Worm (Caenorhabditis elegans) whole organism, late embryonic: Measurements from ENCODE around the gene str-211.

Experiments used
- C38D4.7 ChIP-seq: fragments of 200-800 bp; sonication (Bioruptor generic); optimal IDR thresholded peaks from 2 replicates; lab custom pipeline; 2018; ENCODE audit warnings: mild to moderate bottlenecking, missing genetic modification characterization, moderate library complexity, missing compliant biosample characterization
- K02D7.2 ChIP-seq: sonication (generic microtip); optimal IDR thresholded peaks from 2 replicates; lab custom pipeline; 2017; ENCODE audit warnings: mild to moderate bottlenecking, missing genetic modification characterization, missing compliant biosample characterization
- K09A11.1 ChIP-seq: sonication (generic microtip); optimal IDR thresholded peaks from 2 replicates; lab custom pipeline; 2017; ENCODE audit warnings: antibody characterized with exemption, mild to moderate bottlenecking, missing genetic modification characterization, missing compliant biosample characterization; ENCODE audit not compliant: insufficient read depth
- T23F11.4 ChIP-seq: fragments of 200-800 bp; sonication (Bioruptor generic); optimal IDR thresholded peaks from 2 replicates; lab custom pipeline; 2018; ENCODE audit warnings: mild to moderate bottlenecking, missing genetic modification characterization, missing compliant biosample characterization
- Y22D7AL.16 ChIP-seq: sonication (generic microtip); optimal IDR thresholded peaks from 2 replicates; lab custom pipeline; 2016; ENCODE audit warnings: missing genetic modification characterization, missing compliant biosample characterization
- ama-1 ChIP-seq: fragments of 150-350 bp; optimal IDR thresholded peaks from 2 replicates; lab custom pipeline; 2014
- ceh-14 ChIP-seq: sonication (generic microtip); optimal IDR thresholded peaks from 2 replicates; lab custom pipeline; 2016; ENCODE audit warnings: missing genotype, missing genetic modification characterization, missing compliant biosample characterization
- ceh-2 ChIP-seq: sonication (generic microtip); optimal IDR thresholded peaks from 2 replicates; lab custom pipeline; 2016; ENCODE audit warnings: missing genotype, missing genetic modification characterization, missing compliant biosample characterization
- ceh-24 ChIP-seq: sonication (generic microtip); optimal IDR thresholded peaks from 2 replicates; lab custom pipeline; 2016; ENCODE audit warnings: mild to moderate bottlenecking, missing genetic modification characterization, missing compliant biosample characterization
- ceh-30 ChIP-seq: fragments of 150-350 bp; optimal IDR thresholded peaks from 2 replicates; lab custom pipeline; 2014; ENCODE audit warnings: missing biosample characterization, missing genetic modification characterization
- ceh-31 ChIP-seq: sonication (generic microtip); optimal IDR thresholded peaks from 2 replicates; lab custom pipeline; 2016; ENCODE audit warnings: missing genetic modification characterization, missing compliant biosample characterization
- ceh-48 ChIP-seq: sonication (generic microtip); optimal IDR thresholded peaks from 2 replicates; lab custom pipeline; 2016; ENCODE audit warnings: missing genetic modification characterization, inconsistent platforms, missing compliant biosample characterization
- ceh-9 ChIP-seq: sonication (generic microtip); optimal IDR thresholded peaks from 2 replicates; lab custom pipeline; 2016; ENCODE audit warnings: mild to moderate bottlenecking, missing genetic modification characterization, inconsistent platforms, missing compliant biosample characterization
- dve-1 ChIP-seq: sonication (generic microtip); optimal IDR thresholded peaks from 2 replicates; lab custom pipeline; 2017; ENCODE audit warnings: antibody characterized with exemption, mild to moderate bottlenecking, missing genetic modification characterization, missing compliant biosample characterization
- elt-2 ChIP-seq: sonication (generic microtip); optimal IDR thresholded peaks from 2 replicates; lab custom pipeline; 2016; ENCODE audit warnings: missing genetic modification reagents, missing genetic modification characterization, missing compliant biosample characterization
- elt-4 ChIP-seq: sonication (generic microtip); optimal IDR thresholded peaks from 2 replicates; lab custom pipeline; 2016; ENCODE audit warnings: missing genetic modification characterization, missing compliant biosample characterization
- ets-4 ChIP-seq: sonication (generic microtip); optimal IDR thresholded peaks from 2 replicates; lab custom pipeline; 2016; ENCODE audit warnings: missing genetic modification characterization, missing compliant biosample characterization
- fax-1 ChIP-seq: sonication (generic microtip); optimal IDR thresholded peaks from 2 replicates; lab custom pipeline; 2016; ENCODE audit warnings: missing genotype, missing genetic modification characterization, missing compliant biosample characterization
- fkh-10 ChIP-seq: fragments of 150-350 bp; optimal IDR thresholded peaks from 2 replicates; lab custom pipeline; 2014; ENCODE audit warnings: missing biosample characterization, missing genetic modification reagents, missing genetic modification characterization
- gmeb-2 ChIP-seq: sonication (generic microtip); optimal IDR thresholded peaks from 2 replicates; lab custom pipeline; 2016; ENCODE audit warnings: missing genetic modification characterization, inconsistent platforms, missing compliant biosample characterization
- hlh-30 ChIP-seq: sonication (generic microtip); optimal IDR thresholded peaks from 2 replicates; lab custom pipeline; 2017; ENCODE audit warnings: antibody characterized with exemption, missing genetic modification characterization, missing compliant biosample characterization; ENCODE audit not compliant: insufficient read depth
- hlh-6 ChIP-seq: sonication (generic microtip); optimal IDR thresholded peaks from 2 replicates; lab custom pipeline; 2016; ENCODE audit warnings: missing genotype, missing genetic modification characterization, missing compliant biosample characterization
- madf-2 ChIP-seq: sonication (generic microtip); optimal IDR thresholded peaks from 2 replicates; lab custom pipeline; 2017; ENCODE audit warnings: missing genetic modification characterization, missing compliant biosample characterization
- nfya-1 ChIP-seq: sonication (generic microtip); optimal IDR thresholded peaks from 2 replicates; lab custom pipeline; 2017; ENCODE audit warnings: missing genetic modification characterization, mild to moderate bottlenecking, missing compliant biosample characterization, antibody characterized with exemption, moderate library complexity
- nhr-232 ChIP-seq: sonication (generic microtip); optimal IDR thresholded peaks from 2 replicates; lab custom pipeline; 2016; ENCODE audit warnings: missing genetic modification characterization, missing compliant biosample characterization
- pag-3 ChIP-seq: sonication (generic microtip); optimal IDR thresholded peaks from 2 replicates; lab custom pipeline; 2016; ENCODE audit warnings: missing compliant biosample characterization, missing genetic modification characterization, borderline replicate concordance
- pat-9 ChIP-seq: fragments of 200-800 bp; sonication (Bioruptor generic); optimal IDR thresholded peaks from 2 replicates; lab custom pipeline; 2018; ENCODE audit warnings: mild to moderate bottlenecking, missing genetic modification characterization, moderate library complexity, missing compliant biosample characterization
- pax-1 ChIP-seq: fragments of 150-350 bp; optimal IDR thresholded peaks from 2 replicates; lab custom pipeline; 2014; ENCODE audit warnings: missing biosample characterization, missing genetic modification characterization
- ref-2 ChIP-seq: sonication (generic microtip); optimal IDR thresholded peaks from 2 replicates; lab custom pipeline; 2016; ENCODE audit warnings: missing genetic modification characterization, missing compliant biosample characterization
- rnt-1 ChIP-seq: sonication (generic microtip); optimal IDR thresholded peaks from 2 replicates; lab custom pipeline; 2016; ENCODE audit warnings: missing genetic modification characterization, missing compliant biosample characterization
- sdc-2 ChIP-seq: sonication (generic microtip); optimal IDR thresholded peaks from 2 replicates; lab custom pipeline; 2016; ENCODE audit warnings: missing genotype, missing genetic modification characterization, missing compliant biosample characterization
- sox-2 ChIP-seq: fragments of 200-800 bp; sonication (Bioruptor generic); IDR thresholded peaks from 2 replicates; pipeline ENCODE4 v1.3.6; 2022; ENCODE audit warnings: missing genetic modification reagents, missing genetic modification characterization, missing compliant biosample characterization
- sox-4 ChIP-seq: sonication (generic microtip); optimal IDR thresholded peaks from 2 replicates; lab custom pipeline; 2017; ENCODE audit warnings: mild to moderate bottlenecking, missing genetic modification characterization, inconsistent platforms, missing compliant biosample characterization
- ttx-3 ChIP-seq: sonication (generic microtip); optimal IDR thresholded peaks from 2 replicates; lab custom pipeline; 2016; ENCODE audit warnings: missing genetic modification reagents, missing genetic modification characterization, missing compliant biosample characterization
- unc-3 ChIP-seq, 2 experiments: fragments of 200-800 bp in 1 of 2; sonication (Bioruptor generic) in 1 of 2; sonication (generic microtip) in 1 of 2; conservative IDR thresholded peaks in 1 of 2; optimal IDR thresholded peaks in 1 of 2; 2 replicates each; pipeline versions ENCODE4 v1.3.6 to Lab custom; 2016 to 2022; ENCODE audit warnings: missing compliant biosample characterization in 2 of 2, missing genetic modification characterization in 2 of 2, missing genetic modification reagents in 1 of 2
- unc-42 ChIP-seq: sonication (generic microtip); optimal IDR thresholded peaks from 2 replicates; lab custom pipeline; 2016; ENCODE audit warnings: missing genotype, missing genetic modification characterization, missing compliant biosample characterization

The str-211 gene

DNA sequence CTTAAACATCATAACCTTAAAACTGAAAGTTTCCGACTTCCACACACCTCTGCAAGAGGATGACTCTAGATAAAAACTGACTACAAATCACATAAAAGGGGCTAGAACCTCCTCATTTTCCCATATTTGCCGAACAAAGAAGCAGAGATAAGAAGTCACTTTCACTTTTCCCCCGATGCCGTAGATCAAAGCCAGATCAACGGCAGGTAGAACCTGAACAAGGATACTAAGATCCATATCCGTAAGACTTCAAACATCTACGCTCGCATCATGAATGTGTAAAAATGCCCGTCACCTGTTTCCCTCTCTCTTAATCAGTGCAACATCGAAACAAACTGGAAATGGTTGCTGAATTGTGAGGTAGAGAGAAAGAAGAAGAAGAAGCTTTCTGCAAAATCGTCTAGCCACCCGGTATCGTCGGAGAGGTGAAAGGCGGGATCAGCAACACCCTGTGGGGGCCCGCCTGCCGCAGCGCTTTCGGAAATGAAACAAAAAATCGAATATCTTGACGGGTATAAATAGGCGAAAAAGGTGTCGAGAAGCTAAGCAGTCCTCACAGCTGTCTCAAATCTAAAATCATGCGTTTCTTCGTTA lies 25.4 kb downstream of the str-211 start, which contains the start of gene C02E7.6:
Gene C02E7.6 (plus strand): TSS at position 544 of the 594 bp plus-strand sequence.
- TF ChIP-seq nhr-232 (tag; lab: Kevin White, UChicago), result no peak
- peak; percentile 16 for TF ChIP-seq rnt-1 (tag; lab: Kevin White, UChicago)
- no peak for TF ChIP-seq ceh-48 (tag; lab: Kevin White, UChicago)
- TF ChIP-seq C38D4.7, result no peak
- no peak for TF ChIP-seq T23F11.4 (GFP tag; lab: Kevin White, UChicago)
- TF ChIP-seq fax-1 (tag; lab: Kevin White, UChicago), result no peak
- TF ChIP-seq unc-42, result no peak
- no peak for TF ChIP-seq fkh-10 (GFP tag; lab: Kevin White, UChicago)

ce11 chrV:4918091-4918624 lies 26.0 kb downstream of the str-211 start, which contains the start of gene C02E7.7:
C02E7.7 (minus strand) TSS chrV:4918574.
- TF ChIP-seq dve-1, result no peak
- peak; percentile 7 for TF ChIP-seq ama-1 (lab: Kevin White, UChicago)

- TF ChIP-seq elt-2 (tag; lab: Kevin White, UChicago), result peak; percentile 60
- no peak for TF ChIP-seq ceh-9 (tag; lab: Kevin White, UChicago)
- TF ChIP-seq Y22D7AL.16 (tag; lab: Kevin White, UChicago), result no peak
- TF ChIP-seq hlh-6, result no peak
- no peak for TF ChIP-seq madf-2 (tag; lab: Kevin White, UChicago)
- no peak for TF ChIP-seq pat-9
Measured at ce11 chrV:4914879-4915278, 29.2 kb downstream of the str-211 start, which contains the start of gene H23N18.6. H23N18.6 (minus strand) TSS chrV:4915079.

- TF ChIP-seq nhr-232 (tag; lab: Kevin White, UChicago) (no peak), gmeb-2 (no peak), pax-1 (no peak), ceh-31 (tag; lab: Kevin White, UChicago) (no peak), nfya-1 (tag; lab: Kevin White, UChicago) (no peak), fkh-10 (GFP tag; lab: Kevin White, UChicago) (no peak)
Measured at ce11 chrV:4913853-4914252, 30.3 kb downstream of the str-211 start.

DNA sequence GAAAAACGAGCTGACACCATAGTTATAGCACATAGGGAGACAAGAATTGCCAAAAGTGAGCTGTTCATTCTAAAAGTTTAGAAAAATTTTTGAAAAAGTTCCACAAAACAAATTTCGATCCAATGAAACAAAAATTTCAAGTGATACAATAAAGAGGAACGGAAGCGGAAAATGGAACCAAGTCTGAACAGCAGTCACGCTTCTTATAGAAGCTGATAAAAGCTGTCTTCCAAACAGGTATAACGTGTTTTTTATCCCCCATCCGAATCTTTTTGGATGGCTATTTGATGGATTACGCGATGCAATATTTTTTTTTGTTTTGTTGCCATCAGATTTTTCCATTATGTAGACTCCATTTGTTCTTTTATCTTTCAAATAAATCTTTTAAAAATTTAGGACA lies 31.8 kb downstream of the str-211 start, which contains the start of gene H23N18.5:
Gene H23N18.5 (minus strand): TSS at position 69 of the 400 bp plus-strand sequence.
- TF ChIP-seq ama-1 (lab: Kevin White, UChicago), result no peak
- TF ChIP-seq sox-4 (tag; lab: Kevin White, UChicago), result no peak
- TF ChIP-seq K09A11.1 (tag; lab: Kevin White, UChicago), result no peak

DNA sequence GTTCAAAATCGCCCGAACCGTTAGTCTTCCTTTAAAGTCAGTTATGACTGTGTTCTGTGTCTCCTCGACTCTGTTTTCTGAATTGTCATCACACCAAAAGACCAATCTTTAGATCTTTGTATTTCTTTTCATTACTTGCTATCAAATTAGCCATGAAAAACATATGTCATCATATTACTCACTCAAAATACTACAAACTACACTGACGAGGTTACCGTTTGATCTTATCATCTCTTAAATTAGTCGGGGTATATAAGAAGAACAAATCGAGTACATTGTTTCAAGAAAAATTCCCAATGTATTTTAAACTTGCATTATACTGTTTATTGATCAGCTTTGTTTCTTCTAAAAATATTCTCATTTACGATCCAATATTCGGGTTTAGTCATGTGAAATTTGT lies 35.5 kb downstream of the str-211 start, which contains the start of gene ugt-13:
Gene ugt-13 (plus strand): TSS at position 294 of the 400 bp plus-strand sequence.
- TF ChIP-seq ceh-31 (tag; lab: Kevin White, UChicago), result no peak

- no peak for TF ChIP-seq ttx-3 (tag; lab: Kevin White, UChicago)
- no peak for TF ChIP-seq sox-2 (GFP tag; lab: Robert Waterston, UW)
- no peak for TF ChIP-seq ceh-30 (tag; lab: Kevin White, UChicago)
- no peak for TF ChIP-seq ceh-48 (tag; lab: Kevin White, UChicago)
- TF ChIP-seq ref-2, result no peak
- TF ChIP-seq ceh-2 (tag; lab: Kevin White, UChicago), result no peak
- TF ChIP-seq nfya-1 (tag; lab: Kevin White, UChicago), result no peak
- no peak for TF ChIP-seq hlh-30
- no peak for TF ChIP-seq unc-3 (GFP tag; conservative IDR thresholded peaks at IDR 0.05; lab: Robert Waterston, UW)
- no peak for TF ChIP-seq unc-3 (tag; optimal IDR thresholded peaks at IDR 0.05; lab: Kevin White, UChicago)
- TF ChIP-seq elt-4 (tag; lab: Kevin White, UChicago), result no peak
- no peak for TF ChIP-seq ceh-24
- no peak for TF ChIP-seq nhr-232 (tag; lab: Kevin White, UChicago)
- no peak for TF ChIP-seq T23F11.4 (GFP tag; lab: Kevin White, UChicago)
- no peak for TF ChIP-seq ets-4 (tag; lab: Kevin White, UChicago)
- no peak for TF ChIP-seq Y22D7AL.16 (tag; lab: Kevin White, UChicago)
- no peak for TF ChIP-seq pag-3 (tag; lab: Kevin White, UChicago)
- TF ChIP-seq sdc-2 (tag; lab: Kevin White, UChicago), result no peak
- TF ChIP-seq ceh-14 (tag; lab: Kevin White, UChicago), result no peak
- no peak for TF ChIP-seq K02D7.2 (tag; lab: Kevin White, UChicago)
- TF ChIP-seq sox-4 (tag; lab: Kevin White, UChicago), result no peak
Measured at ce11 chrV:4905953-4906352, 38.2 kb downstream of the str-211 start, which contains the start of gene ugt-14. ugt-14 (plus strand) TSS chrV:4906253.
